Worm (Caenorhabditis elegans) whole organism, L4/young adult: ENCODE results near the gene snpc-3.1.

ENCODE experiments used
- W03F9.2 ChIP-seq: fragments of 150-350 bp; optimal IDR thresholded peaks from 2 replicates; lab custom pipeline; 2014; ENCODE audit warnings: missing biosample characterization, missing genetic modification characterization
- dao-5 ChIP-seq: sonication (generic microtip); optimal IDR thresholded peaks from 2 replicates; lab custom pipeline; 2016; ENCODE audit warnings: missing genotype, missing genetic modification characterization, moderate library complexity, missing compliant biosample characterization
- him-1 ChIP-seq: sonication (generic microtip); optimal IDR thresholded peaks from 2 replicates; lab custom pipeline; 2016; ENCODE audit warnings: missing genotype, missing genetic modification reagents, missing genetic modification characterization, missing compliant biosample characterization

ce11 chrIV:5533556-5533955 is 47.5 kb upstream of the snpc-3.1 start:
- TF ChIP-seq him-1 (tag; lab: Kevin White, UChicago) (no peak), dao-5 (tag; lab: Kevin White, UChicago) (no peak), W03F9.2 (no peak)
